Comparison of ENCODE assay signal across 2 fruit fly cellular contexts in the genomic region with DNA sequence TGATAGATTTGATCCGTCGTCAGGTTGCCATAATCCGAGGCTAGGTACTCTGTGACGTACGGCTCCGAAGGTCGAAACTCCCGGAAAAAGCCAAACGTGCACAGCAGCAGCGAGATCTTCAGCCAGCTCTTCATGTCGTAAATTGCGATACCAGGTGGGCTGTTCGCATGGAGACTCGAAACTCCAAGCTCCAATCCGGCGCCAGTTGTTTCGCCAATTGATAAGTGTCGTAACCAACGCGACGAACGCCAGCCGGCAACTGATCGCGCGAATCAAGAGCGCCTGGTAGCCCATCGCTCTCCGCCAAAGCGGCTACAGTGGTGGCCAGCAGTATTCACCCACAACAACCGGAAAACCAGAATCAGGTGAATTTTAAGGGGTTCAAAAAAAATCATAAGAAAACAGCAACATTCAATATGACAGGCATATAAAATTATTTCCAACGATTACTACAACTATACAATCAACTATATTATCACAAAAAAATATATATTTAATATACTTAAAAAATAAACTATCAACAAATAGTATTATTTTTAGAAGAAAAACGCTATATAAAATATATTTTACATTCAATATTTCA.
TF ChIP-seq lines count a peak whose summit lies in the region.

A gene (minus strand): TSS at position 366 of the 583 bp plus-strand sequence.

TF ChIP-seq in whole organism, adult, 20 proteins besides CTCF, POLR2A, EP300 and RAD21 (continued from another document):
- TF ChIP-seq CG12768 (GFP tag; optimal IDR thresholded peaks at IDR 0.05; lab: Kevin White, UChicago) = peak; percentile 27
- peak; percentile 2 for TF ChIP-seq tj (GFP tag; optimal IDR thresholded peaks at IDR 0.05; lab: Kevin White, UChicago)
- TF ChIP-seq ovo (GFP tag; optimal IDR thresholded peaks at IDR 0.05; lab: Kevin White, UChicago) = no peak

TF ChIP-seq in whole organism, embryonic, 481 proteins besides CTCF, POLR2A, EP300 and RAD21 (continued from another document and continues in another):
- TF ChIP-seq Dbx (GFP tag; IDR thresholded peaks at IDR 0.05; lab: Robert Waterston, UW) (peak; percentile 55; the same call in 1 of the 3 replicates), CG7839 (tag; optimal IDR thresholded peaks at IDR 0.05; lab: Kevin White, UChicago) (peak; percentile 58), CG12391 (tag; optimal IDR thresholded peaks at IDR 0.05; lab: Kevin White, UChicago) (peak; percentile 40), so (GFP tag; IDR thresholded peaks at IDR 0.05; lab: Robert Waterston, UW) (no peak), CG7928 (GFP tag; optimal IDR thresholded peaks at IDR 0.05; lab: Kevin White, UChicago) (no peak), vvl (GFP tag; IDR thresholded peaks at IDR 0.05; lab: Robert Waterston, UW) (peak; percentile 14; the same call in 1 of the 2 replicates), Bgb (GFP tag; IDR thresholded peaks at IDR 0.05; lab: Robert Waterston, UW; ENCODE audit: partially characterized antibody) (no peak), PHDP (tag; optimal IDR thresholded peaks at IDR 0.05; lab: Kevin White, UChicago) (no peak), CG34376 (GFP tag; optimal IDR thresholded peaks at IDR 0.05; lab: Kevin White, UChicago) (peak; percentile 30), gfzf (GFP tag; optimal IDR thresholded peaks at IDR 0.05; lab: Kevin White, UChicago) (no peak), CG17361 (GFP tag; IDR thresholded peaks at IDR 0.05; lab: Robert Waterston, UW) (peak; percentile 48; the same call in 2 of the 3 replicates), CG32532 (GFP tag; IDR thresholded peaks at IDR 0.05; lab: Robert Waterston, UW) (peak; percentile 62; the same call in 1 of the 2 replicates), Hr3 (GFP tag; optimal IDR thresholded peaks at IDR 0.05; lab: Kevin White, UChicago) (peak; percentile 2), BtbVII (GFP tag; optimal IDR thresholded peaks at IDR 0.05; lab: Kevin White, UChicago) (peak; percentile 45), Antp (GFP tag; optimal IDR thresholded peaks at IDR 0.05; lab: Kevin White, UChicago) (no peak), sima (GFP tag; optimal IDR thresholded peaks at IDR 0.05; lab: Kevin White, UChicago) (no peak), zfh1 (GFP tag; IDR thresholded peaks at IDR 0.05; lab: Robert Waterston, UW) (0 out of 3 replicates have a peak, but pooled peaks have one; percentile 29), CG4328 (GFP tag; optimal IDR thresholded peaks at IDR 0.05; lab: Kevin White, UChicago) (peak; percentile 6), CG7556 (GFP tag; optimal IDR thresholded peaks at IDR 0.05; lab: Kevin White, UChicago) (peak; percentile 39), nerfin-1 (tag; optimal IDR thresholded peaks at IDR 0.05; lab: Kevin White, UChicago) (no peak), CG4854 (GFP tag; optimal IDR thresholded peaks at IDR 0.05; lab: Kevin White, UChicago) (no peak), ato (GFP tag; IDR thresholded peaks at IDR 0.05; lab: Robert Waterston, UW; ENCODE audit: partially characterized antibody) (no peak), CG9727 (GFP tag; optimal IDR thresholded peaks at IDR 0.05; lab: Kevin White, UChicago) (peak; percentile 52), CG13123 (GFP tag; optimal IDR thresholded peaks at IDR 0.05; lab: Kevin White, UChicago) (no peak), pan (optimal IDR thresholded peaks at IDR 0.05; lab: Kevin White, UChicago) (no peak), pan (GFP tag; optimal IDR thresholded peaks at IDR 0.05 in 1 of 2, IDR thresholded peaks at IDR 0.05 in 1 of 2) (peak in 1 of 2 experiments; percentile 28), tna (GFP tag; IDR thresholded peaks at IDR 0.05; lab: Robert Waterston, UW; ENCODE audit: partially characterized antibody) (no peak), Hey (tag; optimal IDR thresholded peaks at IDR 0.05; lab: Kevin White, UChicago) (no peak), exex (tag; optimal IDR thresholded peaks at IDR 0.05; lab: Kevin White, UChicago) (no peak), HHEX (GFP tag; optimal IDR thresholded peaks at IDR 0.05; lab: Kevin White, UChicago) (peak; percentile 48), sd (tag; optimal IDR thresholded peaks at IDR 0.05; lab: Kevin White, UChicago) (no peak), CG18764 (GFP tag; optimal IDR thresholded peaks at IDR 0.05; lab: Kevin White, UChicago) (no peak), bcd (GFP tag; optimal IDR thresholded peaks at IDR 0.05; lab: Kevin White, UChicago) (peak; percentile 15), Doc2 (GFP tag; IDR thresholded peaks at IDR 0.05; lab: Robert Waterston, UW) (no peak), Meics (GFP tag; optimal IDR thresholded peaks at IDR 0.05; lab: Kevin White, UChicago) (peak; percentile 52), stc (GFP tag; IDR thresholded peaks at IDR 0.05; lab: Robert Waterston, UW) (no peak), ham (GFP tag; IDR thresholded peaks at IDR 0.05; lab: Robert Waterston, UW) (peak; percentile 17; the same call in 1 of the 2 replicates), sr (GFP tag; IDR thresholded peaks at IDR 0.05; lab: Robert Waterston, UW) (no peak), Asciz (GFP tag; optimal IDR thresholded peaks at IDR 0.05; lab: Kevin White, UChicago) (no peak), Fer3 (tag; optimal IDR thresholded peaks at IDR 0.05; lab: Kevin White, UChicago) (peak; percentile 4), kah (GFP tag; optimal IDR thresholded peaks at IDR 0.05; lab: Kevin White, UChicago) (no peak), CG34422 (GFP tag; IDR thresholded peaks at IDR 0.05; lab: Robert Waterston, UW) (peak; percentile 46; the same call in 1 of the 3 replicates), CG13287 (GFP tag; IDR thresholded peaks at IDR 0.05; lab: Robert Waterston, UW; ENCODE audit: partially characterized antibody) (0 out of 2 replicates have a peak, but pooled peaks have one; percentile 19), Hmx (GFP tag; optimal IDR thresholded peaks at IDR 0.05; lab: Kevin White, UChicago) (no peak), Ptx1 (GFP tag; IDR thresholded peaks at IDR 0.05; lab: Robert Waterston, UW) (peak; percentile 39; the same call in 1 of the 2 replicates), CG32767 (GFP tag; IDR thresholded peaks at IDR 0.05; lab: Robert Waterston, UW) (no peak), Fer2 (tag; optimal IDR thresholded peaks at IDR 0.05; lab: Kevin White, UChicago) (no peak), CoRest (tag; optimal IDR thresholded peaks at IDR 0.05; lab: Kevin White, UChicago) (peak; percentile 53), E2f2 (GFP tag; IDR thresholded peaks at IDR 0.05; lab: Robert Waterston, UW) (no peak), corto (GFP tag; optimal IDR thresholded peaks at IDR 0.05; lab: Kevin White, UChicago) (no peak), Rx (GFP tag; IDR thresholded peaks at IDR 0.05; lab: Robert Waterston, UW) (0 out of 2 replicates have a peak, but pooled peaks have one; percentile 8), dimm (GFP tag; IDR thresholded peaks at IDR 0.05; lab: Robert Waterston, UW) (no peak), Pdp1 (GFP tag; optimal IDR thresholded peaks at IDR 0.05; lab: Kevin White, UChicago) (peak in 1 of 2 experiments; percentile 79), danr (GFP tag; IDR thresholded peaks at IDR 0.05; lab: Robert Waterston, UW) (no peak), Ada2b (GFP tag; IDR thresholded peaks at IDR 0.05; lab: Robert Waterston, UW) (peak; percentile 20; the same call in 1 of the 2 replicates), CG14014 (GFP tag; IDR thresholded peaks at IDR 0.05; lab: Robert Waterston, UW) (peak; percentile 55), CG16815 (GFP tag; optimal IDR thresholded peaks at IDR 0.05; lab: Kevin White, UChicago) (no peak), CG17829 (tag; optimal IDR thresholded peaks at IDR 0.05; lab: Kevin White, UChicago) (peak; percentile 25), Abd-B (GFP tag; optimal IDR thresholded peaks at IDR 0.05; lab: Kevin White, UChicago) (no peak), CG30403 (GFP tag; optimal IDR thresholded peaks at IDR 0.05; lab: Kevin White, UChicago) (peak; percentile 16), CG14965 (GFP tag; optimal IDR thresholded peaks at IDR 0.05; lab: Kevin White, UChicago; ENCODE audit: borderline replicate concordance) (no peak), Nf-YA (GFP tag; IDR thresholded peaks at IDR 0.05; lab: Robert Waterston, UW) (no peak), CG10431 (GFP tag; optimal IDR thresholded peaks at IDR 0.05; lab: Kevin White, UChicago) (no peak), CG31441 (GFP tag; IDR thresholded peaks at IDR 0.05; lab: Robert Waterston, UW) (peak; percentile 43), CG17912 (GFP tag; optimal IDR thresholded peaks at IDR 0.05; lab: Kevin White, UChicago) (no peak), gro (GFP tag; optimal IDR thresholded peaks at IDR 0.05; lab: Kevin White, UChicago) (no peak), Fer1 (GFP tag; optimal IDR thresholded peaks at IDR 0.05; lab: Kevin White, UChicago) (peak; percentile 31), al (GFP tag; IDR thresholded peaks at IDR 0.05; lab: Robert Waterston, UW) (peak; percentile 36; the same call in 1 of the 2 replicates), CG18599 (GFP tag; optimal IDR thresholded peaks at IDR 0.05; lab: Kevin White, UChicago) (peak; percentile 32), CG11456 (GFP tag; IDR thresholded peaks at IDR 0.05; lab: Robert Waterston, UW) (peak; percentile 50; the same call in 1 of the 3 replicates), her (GFP tag; optimal IDR thresholded peaks at IDR 0.05; lab: Kevin White, UChicago) (no peak), chinmo (GFP tag; IDR thresholded peaks at IDR 0.05; lab: Robert Waterston, UW; ENCODE audit: partially characterized antibody) (0 out of 4 replicates have a peak, but pooled peaks have one; percentile 51), sob (GFP tag; IDR thresholded peaks at IDR 0.05; lab: Robert Waterston, UW) (0 out of 2 replicates have a peak, but pooled peaks have one; percentile 36), cwo (GFP tag; optimal IDR thresholded peaks at IDR 0.05; lab: Kevin White, UChicago) (peak; percentile 34), hkb (optimal IDR thresholded peaks at IDR 0.05; lab: Kevin White, UChicago) (no peak), hkb (GFP tag; IDR thresholded peaks at IDR 0.05; lab: Robert Waterston, UW) (0 out of 2 replicates have a peak, but pooled peaks have one; percentile 17), zen2 (GFP tag; IDR thresholded peaks at IDR 0.05; lab: Robert Waterston, UW; ENCODE audit: partially characterized antibody) (no peak), CG4707 (GFP tag; optimal IDR thresholded peaks at IDR 0.05; lab: Kevin White, UChicago) (no peak), CG10543 (GFP tag; optimal IDR thresholded peaks at IDR 0.05; lab: Kevin White, UChicago) (peak; percentile 11), hb (GFP tag; IDR thresholded peaks at IDR 0.05; lab: Robert Waterston, UW; ENCODE audit: partially characterized antibody) (no peak), bigmax (GFP tag; optimal IDR thresholded peaks at IDR 0.05; lab: Kevin White, UChicago) (no peak), z (GFP tag; IDR thresholded peaks at IDR 0.05; lab: Robert Waterston, UW) (no peak), phol (tag; optimal IDR thresholded peaks at IDR 0.05; lab: Kevin White, UChicago) (peak; percentile 23), prd (optimal IDR thresholded peaks at IDR 0.05; lab: Kevin White, UChicago) (no peak), prd (GFP tag; IDR thresholded peaks at IDR 0.05; lab: Robert Waterston, UW) (peak; percentile 37; the same call in 1 of the 3 replicates), dysf (GFP tag; IDR thresholded peaks at IDR 0.05; lab: Robert Waterston, UW) (peak; percentile 43; the same call in 1 of the 3 replicates), chif (GFP tag; optimal IDR thresholded peaks at IDR 0.05; lab: Kevin White, UChicago) (no peak), sens (GFP tag; lab: Kevin White, UChicago) (no peak), CG9932 (GFP tag; IDR thresholded peaks at IDR 0.05; lab: Robert Waterston, UW) (peak; percentile 40; the same call in 1 of the 2 replicates), ems (GFP tag; optimal IDR thresholded peaks at IDR 0.05; lab: Kevin White, UChicago) (no peak), Usf (GFP tag; optimal IDR thresholded peaks at IDR 0.05; lab: Kevin White, UChicago) (peak; percentile 10), CG1024 (GFP tag; IDR thresholded peaks at IDR 0.05; lab: Robert Waterston, UW) (no peak), Med (GFP tag; lab: Kevin White, UChicago) (peak; percentile 83), CG9437 (GFP tag; optimal IDR thresholded peaks at IDR 0.05; lab: Kevin White, UChicago) (peak; percentile 10), Lhr (GFP tag; optimal IDR thresholded peaks at IDR 0.05; lab: Kevin White, UChicago) (no peak), CG16779 (GFP tag; IDR thresholded peaks at IDR 0.05; lab: Robert Waterston, UW) (no peak), CG12155 (GFP tag; optimal IDR thresholded peaks at IDR 0.05; lab: Kevin White, UChicago) (peak; percentile 5), D19A (tag; optimal IDR thresholded peaks at IDR 0.05; lab: Kevin White, UChicago) (peak; percentile 1), Ravus (GFP tag; IDR thresholded peaks at IDR 0.05; lab: Robert Waterston, UW) (0 out of 2 replicates have a peak, but pooled peaks have one; percentile 6), grau (tag; optimal IDR thresholded peaks at IDR 0.05; lab: Kevin White, UChicago) (peak; percentile 43), fd3F (GFP tag; optimal IDR thresholded peaks at IDR 0.05; lab: Kevin White, UChicago) (no peak), row (GFP tag; IDR thresholded peaks at IDR 0.05; lab: Robert Waterston, UW) (peak; percentile 80), E2f1 (GFP tag; IDR thresholded peaks at IDR 0.05; lab: Robert Waterston, UW) (0 out of 2 replicates have a peak, but pooled peaks have one; percentile 15), CG13424 (tag; optimal IDR thresholded peaks at IDR 0.05; lab: Kevin White, UChicago) (peak; percentile 12), fu2 (GFP tag; optimal IDR thresholded peaks at IDR 0.05; lab: Kevin White, UChicago) (no peak), CG2875 (GFP tag; optimal IDR thresholded peaks at IDR 0.05; lab: Kevin White, UChicago) (no peak), slbo (GFP tag; IDR thresholded peaks at IDR 0.05; lab: Robert Waterston, UW) (peak; percentile 64), ap (GFP tag; IDR thresholded peaks at IDR 0.05; lab: Robert Waterston, UW) (no peak), H2.0 (GFP tag; IDR thresholded peaks at IDR 0.05; lab: Robert Waterston, UW) (no peak; the same call in 1 of the 2 replicates), Gug (GFP tag; IDR thresholded peaks at IDR 0.05; lab: Robert Waterston, UW) (peak; percentile 47; the same call in 1 of the 4 replicates), nmo (GFP tag; optimal IDR thresholded peaks at IDR 0.05; lab: Kevin White, UChicago) (peak; percentile 18), CG8388 (GFP tag; optimal IDR thresholded peaks at IDR 0.05; lab: Kevin White, UChicago) (peak; percentile 93), CG1792 (GFP tag; optimal IDR thresholded peaks at IDR 0.05; lab: Kevin White, UChicago) (no peak), Sry-δ (GFP tag; optimal IDR thresholded peaks at IDR 0.05; lab: Kevin White, UChicago) (no peak), Hmr (GFP tag; optimal IDR thresholded peaks at IDR 0.05; lab: Kevin White, UChicago) (peak; percentile 24), caup (GFP tag; optimal IDR thresholded peaks at IDR 0.05; lab: Kevin White, UChicago; ENCODE audit: severe bottlenecking) (peak; percentile 33), Oli (tag; optimal IDR thresholded peaks at IDR 0.05; lab: Kevin White, UChicago) (peak; percentile 22), nom (GFP tag; optimal IDR thresholded peaks at IDR 0.05; lab: Kevin White, UChicago) (peak; percentile 16)
